Worm (Caenorhabditis elegans) whole organism, midembryonic: ENCODE data around the gene nduv-2.

Source experiments
- T22C8.4 ChIP-seq: fragments of 200-800 bp; sonication (Bioruptor generic); IDR thresholded peaks from 2 replicates; pipeline ENCODE4 v1.3.6; 2022; ENCODE audit warnings: missing genetic modification characterization, missing compliant biosample characterization
- flt-1 ChIP-seq: fragments of 200-800 bp; sonication (Bioruptor generic); IDR thresholded peaks from 2 replicates; pipeline ENCODE4 v1.3.6; 2022; ENCODE audit warnings: missing genetic modification characterization, missing compliant biosample characterization
- med-1 ChIP-seq: sonication (generic microtip); optimal IDR thresholded peaks from 2 replicates; lab custom pipeline; 2017; ENCODE audit warnings: missing genetic modification characterization, mild to moderate bottlenecking, missing compliant biosample characterization, antibody characterized with exemption, missing genetic modification reagents; ENCODE audit not compliant: insufficient read depth
- tab-1 ChIP-seq: fragments of 200-800 bp; sonication (Bioruptor generic); IDR thresholded peaks from 2 replicates; pipeline ENCODE4 v1.3.6; 2022; ENCODE audit warnings: missing genetic modification characterization, missing compliant biosample characterization
- ztf-29 ChIP-seq: fragments of 200-800 bp; sonication (Bioruptor generic); IDR thresholded peaks from 2 replicates; pipeline ENCODE4 v1.3.6; 2022; ENCODE audit warnings: missing genetic modification reagents, missing genetic modification characterization, missing compliant biosample characterization

- TF ChIP-seq ztf-29 (GFP tag; lab: Robert Waterston, UW) (no peak), T22C8.4 (no peak), med-1 (GFP tag; lab: Kevin White, UChicago) (no peak), tab-1 (GFP tag; lab: Robert Waterston, UW) (no peak), flt-1 (GFP tag; lab: Robert Waterston, UW) (no peak)
These were observed 40.9 kb downstream of the nduv-2 start, which contains the start of gene F53F4.1 for ce11 chrV:13584484-13584883.
